Worm (Caenorhabditis elegans): ENCODE data around the gene T07C12.10.

The T07C12.10 gene

ce11 chrV:9950861-9951260 is 9.4 kb downstream of the T07C12.10 start, which contains the start of gene ttr-46:
Gene ttr-46, plus strand, starts transcription at chrV:9951233.
- TF ChIP-seq dpl-1 (GFP tag; optimal IDR thresholded peaks at IDR 0.05) (no peak), elt-2 (tag; optimal IDR thresholded peaks at IDR 0.05) (peak; percentile 7), fkh-8 (tag; optimal IDR thresholded peaks at IDR 0.05) (no peak), efl-1 (optimal IDR thresholded peaks at IDR 0.05) (no peak), efl-1 (GFP tag; optimal IDR thresholded peaks at IDR 0.05 in 1 of 2) (peak in 1 of 2 experiments; percentile 86), mab-9 (GFP tag; IDR thresholded peaks at IDR 0.05) (no peak)

- no peak for TF ChIP-seq egl-27 (tag; optimal IDR thresholded peaks at IDR 0.05)
- TF ChIP-seq ztf-4 (tag; optimal IDR thresholded peaks at IDR 0.05): no peak
- TF ChIP-seq dsc-1 (tag; optimal IDR thresholded peaks at IDR 0.05): no peak
- TF ChIP-seq mep-1 (tag; optimal IDR thresholded peaks at IDR 0.05): no peak
- TF ChIP-seq egl-13 (tag; optimal IDR thresholded peaks at IDR 0.05): no peak
- no peak for TF ChIP-seq snpc-4 (tag; optimal IDR thresholded peaks at IDR 0.05)
- TF ChIP-seq irx-1 (tag; optimal IDR thresholded peaks at IDR 0.05): no peak
- no peak for TF ChIP-seq nhr-237 (tag; optimal IDR thresholded peaks at IDR 0.05)
- TF ChIP-seq swsn-7 (tag; optimal IDR thresholded peaks at IDR 0.05): no peak
- TF ChIP-seq unc-62 (GFP tag; optimal IDR thresholded peaks at IDR 0.05): no peak
- no peak for TF ChIP-seq hlh-17 (GFP tag; optimal IDR thresholded peaks at IDR 0.05; ENCODE audit: borderline replicate concordance)
Measured at ce11 chrV:9948840-9949239, 11.4 kb downstream of the T07C12.10 start, which contains the start of gene nlp-58. Gene nlp-58, minus strand, starts transcription at chrV:9948940.

ce11 chrV:9944093-9944492 is 16.2 kb downstream of the T07C12.10 start, which contains the start of gene sre-28:
Gene sre-28, plus strand, starts transcription at chrV:9944393.
- TF ChIP-seq mef-2 (tag; optimal IDR thresholded peaks at IDR 0.05) (no peak), nhr-11 (tag; optimal IDR thresholded peaks at IDR 0.05) (no peak), hlh-17 (GFP tag; optimal IDR thresholded peaks at IDR 0.05; ENCODE audit: borderline replicate concordance) (no peak)

- no peak for TF ChIP-seq ceh-8 (GFP tag; optimal IDR thresholded peaks at IDR 0.05)
- TF ChIP-seq fkh-8 (tag; optimal IDR thresholded peaks at IDR 0.05): no peak
- no peak for TF ChIP-seq pax-3 (tag; optimal IDR thresholded peaks at IDR 0.05)
- no peak for TF ChIP-seq nhr-85 (tag)
- TF ChIP-seq tlp-1 (tag; optimal IDR thresholded peaks at IDR 0.05): no peak
- no peak for TF ChIP-seq unc-30 (tag; optimal IDR thresholded peaks at IDR 0.05)
- no peak for TF ChIP-seq snpc-4 (tag; optimal IDR thresholded peaks at IDR 0.05)
- no peak for TF ChIP-seq lsy-2 (tag; optimal IDR thresholded peaks at IDR 0.05)
- TF ChIP-seq efl-1 (optimal IDR thresholded peaks at IDR 0.05): no peak
- TF ChIP-seq efl-1 (GFP tag; optimal IDR thresholded peaks at IDR 0.05 in 1 of 2): no peak
- no peak for TF ChIP-seq ceh-82 (tag; optimal IDR thresholded peaks at IDR 0.05)
- no peak for TF ChIP-seq irx-1 (tag; optimal IDR thresholded peaks at IDR 0.05)
- no peak for TF ChIP-seq hlh-4 (tag; optimal IDR thresholded peaks at IDR 0.05)
- TF ChIP-seq swsn-7 (tag; optimal IDR thresholded peaks at IDR 0.05): no peak
- TF ChIP-seq rnt-1 (tag; optimal IDR thresholded peaks at IDR 0.05): no peak
- no peak for TF ChIP-seq nhr-19 (GFP tag; conservative IDR thresholded peaks at IDR 0.05)
- no peak for TF ChIP-seq aly-2 (tag; optimal IDR thresholded peaks at IDR 0.05)
- TF ChIP-seq nhr-20 (tag; optimal IDR thresholded peaks at IDR 0.05): no peak
- TF ChIP-seq nhr-11 (tag; optimal IDR thresholded peaks at IDR 0.05): no peak
- TF ChIP-seq lin-35 (GFP tag; optimal IDR thresholded peaks at IDR 0.05): no peak
- no peak for TF ChIP-seq lin-39 (tag; optimal IDR thresholded peaks at IDR 0.05)
Measured at ce11 chrV:9943039-9943438, 17.2 kb downstream of the T07C12.10 start, which contains the start of gene fipr-12. Gene fipr-12, plus strand, starts transcription at chrV:9943339.

- TF ChIP-seq ets-5 (GFP tag; IDR thresholded peaks at IDR 0.05): no peak
- TF ChIP-seq alr-1 (tag; optimal IDR thresholded peaks at IDR 0.05; ENCODE audit: borderline replicate concordance): no peak
- TF ChIP-seq grh-1 (GFP tag; IDR thresholded peaks at IDR 0.05): no peak
- no peak for TF ChIP-seq mep-1 (tag; optimal IDR thresholded peaks at IDR 0.05)
- no peak for TF ChIP-seq nhr-84 (tag; optimal IDR thresholded peaks at IDR 0.05)
- TF ChIP-seq aha-1 (tag; optimal IDR thresholded peaks at IDR 0.05): no peak
- no peak for TF ChIP-seq efl-1 (optimal IDR thresholded peaks at IDR 0.05)
- no peak for TF ChIP-seq efl-1 (GFP tag; optimal IDR thresholded peaks at IDR 0.05 in 1 of 2)
- no peak for TF ChIP-seq nhr-76 (tag; optimal IDR thresholded peaks at IDR 0.05)
- TF ChIP-seq nhr-20 (tag; optimal IDR thresholded peaks at IDR 0.05): no peak
- no peak for TF ChIP-seq lin-13 (GFP tag; optimal IDR thresholded peaks at IDR 0.05)
- no peak for TF ChIP-seq C34B4.2 (tag; optimal IDR thresholded peaks at IDR 0.05)
- no peak for TF ChIP-seq vab-15 (tag; optimal IDR thresholded peaks at IDR 0.05)
- no peak for TF ChIP-seq dpl-1 (GFP tag; optimal IDR thresholded peaks at IDR 0.05)
- TF ChIP-seq lin-39 (tag; optimal IDR thresholded peaks at IDR 0.05): no peak
- no peak for TF ChIP-seq nhr-237 (tag; optimal IDR thresholded peaks at IDR 0.05)
- no peak for TF ChIP-seq elt-3 (tag; optimal IDR thresholded peaks at IDR 0.05)
- TF ChIP-seq sptf-1 (tag; optimal IDR thresholded peaks at IDR 0.05): no peak
- TF ChIP-seq swsn-7 (tag; optimal IDR thresholded peaks at IDR 0.05): no peak
- TF ChIP-seq nhr-85 (tag): no peak
Measured at ce11 chrV:9937435-9937834, 22.8 kb downstream of the T07C12.10 start, which contains the start of gene srj-33. Gene srj-33, minus strand, starts transcription at chrV:9937535.
